Worm (Caenorhabditis elegans): ENCODE measurements around the gene F22F7.8.

DNA sequence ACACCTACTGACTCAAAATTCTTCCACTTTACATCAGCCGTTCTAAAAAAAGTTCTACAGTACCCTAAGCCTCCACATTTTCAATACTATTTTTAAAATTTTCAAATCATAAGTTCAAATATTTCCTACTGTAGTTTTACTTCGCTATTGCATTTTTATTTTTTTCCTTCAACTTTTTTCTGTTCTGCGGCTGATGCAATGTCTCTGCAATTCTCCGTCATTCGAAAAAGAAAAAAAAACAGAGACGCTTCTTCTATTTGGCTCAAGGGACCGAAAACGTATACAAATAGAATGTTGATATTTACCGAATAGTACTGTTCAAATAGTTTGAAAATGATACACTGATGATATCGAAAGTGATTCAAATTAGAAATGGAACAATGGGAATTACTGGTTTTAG, 16.5 kb upstream of the F22F7.8 start:
- TF ChIP-seq nhr-23 (tag; optimal IDR thresholded peaks at IDR 0.05), result no peak
- no peak for TF ChIP-seq nhr-11 (tag; optimal IDR thresholded peaks at IDR 0.05)
- no peak for TF ChIP-seq ztf-4 (tag; optimal IDR thresholded peaks at IDR 0.05)
- TF ChIP-seq egl-27 (tag; optimal IDR thresholded peaks at IDR 0.05), result no peak
- no peak for TF ChIP-seq R02D3.7 (tag; optimal IDR thresholded peaks at IDR 0.05)
- TF ChIP-seq dmd-4 (tag; optimal IDR thresholded peaks at IDR 0.05), result no peak
- TF ChIP-seq elt-3 (tag; optimal IDR thresholded peaks at IDR 0.05), result no peak
- no peak for TF ChIP-seq ceh-82 (tag; optimal IDR thresholded peaks at IDR 0.05)
- TF ChIP-seq unc-39 (tag; optimal IDR thresholded peaks at IDR 0.05), result no peak
- TF ChIP-seq mdl-1 (tag; optimal IDR thresholded peaks at IDR 0.05), result no peak
- no peak for TF ChIP-seq nhr-25 (tag; optimal IDR thresholded peaks at IDR 0.05)
- TF ChIP-seq ama-1 (optimal IDR thresholded peaks at IDR 0.05), result no peak
- no peak for TF ChIP-seq nhr-237 (tag; optimal IDR thresholded peaks at IDR 0.05)
- TF ChIP-seq ztf-1 (GFP tag; conservative IDR thresholded peaks at IDR 0.05), result no peak

Data from whole organism, L2 larva.